Worm (Caenorhabditis elegans) whole organism, early embryonic: ENCODE data around the gene C27A7.3.

Experiments
- aly-1 ChIP-seq: sonication (generic microtip); optimal IDR thresholded peaks from 2 replicates; lab custom pipeline; 2016; ENCODE audit warnings: missing genetic modification characterization, missing compliant biosample characterization
- ama-1 ChIP-seq: fragments of 150-350 bp; optimal IDR thresholded peaks from 2 replicates; lab custom pipeline; 2014
- ets-7 ChIP-seq: sonication (generic microtip); optimal IDR thresholded peaks from 2 replicates; lab custom pipeline; 2016; ENCODE audit warnings: missing genotype, missing genetic modification characterization, missing compliant biosample characterization
- tbx-37 ChIP-seq: fragments of 200-800 bp; sonication (Bioruptor generic); conservative IDR thresholded peaks from 2 replicates; pipeline ENCODE4 v1.3.6; 2022; ENCODE audit warnings: missing genetic modification reagents, missing genetic modification characterization, missing compliant biosample characterization

ce11 chrV:12170114-12170513, 29.4 kb downstream of the C27A7.3 start, which contains the start of gene ZK863.1:
- TF ChIP-seq tbx-37 (GFP tag; lab: Robert Waterston, UW) (no peak), ama-1 (no peak), aly-1 (tag; lab: Kevin White, UChicago) (no peak), ets-7 (no peak)
